Fruit fly (Drosophila melanogaster) whole organism, embryonic: ENCODE measurements around the gene SsRbeta.

Experiments used
- Adf1 ChIP-seq: fragments of 200-800 bp; sonication (Bioruptor generic); IDR thresholded peaks from 2 replicates; pipeline ENCODE4 v1.3.6; 2022; ENCODE audit warnings: missing biosample characterization, missing genetic modification characterization
- B-H2 ChIP-seq: fragments of 200-800 bp; sonication (Bioruptor generic); optimal IDR thresholded peaks from 2 replicates; lab custom pipeline; 2018; ENCODE audit warnings: missing biosample characterization, mild to moderate bottlenecking, missing genetic modification characterization
- Bgb ChIP-seq: fragments of 200-800 bp; sonication (Bioruptor generic); IDR thresholded peaks from 2 replicates; pipeline ENCODE4 v1.3.6; 2022; ENCODE audit warnings: missing biosample characterization, missing genetic modification characterization; ENCODE audit not compliant: partially characterized antibody
- BtbVII ChIP-seq: fragments of 200-800 bp; sonication (Bioruptor generic); optimal IDR thresholded peaks from 3 replicates; lab custom pipeline; 2017; ENCODE audit warnings: missing biosample characterization, mild to moderate bottlenecking, missing genetic modification characterization
- CG1024 ChIP-seq: fragments of 200-800 bp; sonication (Bioruptor generic); IDR thresholded peaks from 2 replicates; pipeline ENCODE4 v1.3.6; 2022; ENCODE audit warnings: missing biosample characterization, missing genetic modification characterization
- CG10565 ChIP-seq: fragments of 200-800 bp; sonication (Bioruptor generic); optimal IDR thresholded peaks from 3 replicates; lab custom pipeline; 2016; ENCODE audit warnings: missing biosample characterization, mild to moderate bottlenecking, missing genetic modification characterization
- CG1233 ChIP-seq: fragments of 200-800 bp; sonication (Bioruptor generic); optimal IDR thresholded peaks from 4 replicates; lab custom pipeline; 2018; ENCODE audit warnings: missing biosample characterization, mild to moderate bottlenecking, missing genetic modification characterization
- CG13287 ChIP-seq: fragments of 200-800 bp; sonication (Bioruptor generic); IDR thresholded peaks from 2 replicates; pipeline ENCODE4 v1.3.6; 2022; ENCODE audit warnings: missing biosample characterization, missing genetic modification characterization; ENCODE audit not compliant: partially characterized antibody
- CG13624 ChIP-seq: fragments of 200-800 bp; sonication (Bioruptor generic); optimal IDR thresholded peaks from 2 replicates; lab custom pipeline; 2016; ENCODE audit warnings: missing biosample characterization, missing genetic modification characterization
- CG13894 ChIP-seq: fragments of 200-800 bp; sonication (Bioruptor generic); optimal IDR thresholded peaks from 3 replicates; lab custom pipeline; 2018; ENCODE audit warnings: missing biosample characterization, mild to moderate bottlenecking, missing genetic modification characterization, moderate library complexity
- CG15696 ChIP-seq: fragments of 200-800 bp; sonication (Bioruptor generic); optimal IDR thresholded peaks from 2 replicates; lab custom pipeline; 2019; ENCODE audit warnings: missing biosample characterization, mild to moderate bottlenecking, missing genetic modification characterization, moderate library complexity
- CG16813 ChIP-seq: fragments of 200-800 bp; sonication (Bioruptor generic); IDR thresholded peaks from 3 replicates; pipeline ENCODE4 v1.3.6; 2022; ENCODE audit warnings: missing biosample characterization, missing genetic modification characterization; ENCODE audit not compliant: partially characterized antibody
- CG2712 ChIP-seq: fragments of 200-800 bp; optimal IDR thresholded peaks from 3 replicates; lab custom pipeline; 2019; ENCODE audit warnings: missing biosample characterization, mild to moderate bottlenecking, missing genetic modification characterization, moderate library complexity
- CG4617 ChIP-seq: fragments of 200-800 bp; sonication (Bioruptor generic); optimal IDR thresholded peaks from 3 replicates; lab custom pipeline; 2016; ENCODE audit warnings: missing biosample characterization, missing genetic modification characterization, borderline replicate concordance
- CG4730 ChIP-seq: fragments of 200-800 bp; sonication (Bioruptor generic); IDR thresholded peaks from 2 replicates; pipeline ENCODE4 v1.3.6; 2022; ENCODE audit warnings: missing biosample characterization, missing genetic modification characterization
- CG6254 ChIP-seq: fragments of 200-800 bp; sonication (Bioruptor generic); optimal IDR thresholded peaks from 3 replicates; lab custom pipeline; 2017; ENCODE audit warnings: mild to moderate bottlenecking, missing biosample characterization, missing genetic modification reagents, missing genetic modification characterization
- CG6689 ChIP-seq: fragments of 200-800 bp; sonication (Bioruptor generic); IDR thresholded peaks from 2 replicates; pipeline ENCODE4 v1.3.6; 2022; ENCODE audit warnings: missing biosample characterization, missing genetic modification characterization
- CG6813 ChIP-seq: fragments of 200-800 bp; sonication (Bioruptor generic); optimal IDR thresholded peaks from 2 replicates; lab custom pipeline; 2017; ENCODE audit warnings: missing biosample characterization, missing genetic modification characterization, mild to moderate bottlenecking, moderate library complexity, missing genetic modification reagents
- CG7357 ChIP-seq: fragments of 200-800 bp; sonication (Bioruptor generic); IDR thresholded peaks from 3 replicates; pipeline ENCODE4 v1.3.6; 2022; ENCODE audit warnings: missing biosample characterization, missing genetic modification characterization
- Doc3 ChIP-seq: fragments of 200-800 bp; sonication (Bioruptor generic); IDR thresholded peaks from 3 replicates; pipeline ENCODE4 v1.3.6; 2022; ENCODE audit warnings: missing biosample characterization, missing genetic modification characterization; ENCODE audit not compliant: partially characterized antibody
- E2f1 ChIP-seq: fragments of 200-800 bp; sonication (Bioruptor generic); IDR thresholded peaks from 2 replicates; pipeline ENCODE4 v1.3.6; 2022; ENCODE audit warnings: missing biosample characterization, missing genetic modification characterization
- E2f2 ChIP-seq: fragments of 200-800 bp; sonication (Bioruptor generic); IDR thresholded peaks from 2 replicates; pipeline ENCODE4 v1.3.6; 2022; ENCODE audit warnings: missing biosample characterization, missing genetic modification characterization
- HLH4C ChIP-seq: fragments of 200-800 bp; sonication (Bioruptor generic); IDR thresholded peaks from 3 replicates; pipeline ENCODE4 v1.3.6; 2022; ENCODE audit warnings: missing biosample characterization, missing genetic modification characterization; ENCODE audit not compliant: partially characterized antibody
- Hand ChIP-seq: fragments of 200-800 bp; sonication (Bioruptor generic); optimal IDR thresholded peaks from 2 replicates; lab custom pipeline; 2017; ENCODE audit warnings: mild to moderate bottlenecking, missing biosample characterization, missing genetic modification reagents, missing genetic modification characterization
- Hmr ChIP-seq: fragments of 200-800 bp; sonication (Bioruptor generic); optimal IDR thresholded peaks from 3 replicates; lab custom pipeline; 2017; ENCODE audit warnings: mild to moderate bottlenecking, missing biosample characterization, missing genetic modification reagents, missing genetic modification characterization
- Hr78 ChIP-seq, 2 experiments: fragments of 200-800 bp in 1 of 2; fragments of >200 bp in 1 of 2; sonication (Bioruptor generic) in 1 of 2; optimal IDR thresholded peaks; 2 replicates each; lab custom pipeline; 2017 to 2019; ENCODE audit warnings: missing biosample characterization in 2 of 2, missing genetic modification characterization in 2 of 2, mild to moderate bottlenecking in 1 of 2, moderate library complexity in 1 of 2
- Lhr ChIP-seq: fragments of 200-800 bp; sonication (Bioruptor generic); optimal IDR thresholded peaks from 3 replicates; lab custom pipeline; 2017; ENCODE audit warnings: mild to moderate bottlenecking, missing biosample characterization, missing genetic modification reagents, missing genetic modification characterization
- Myb ChIP-seq: fragments of 200-800 bp; sonication (Bioruptor generic); optimal IDR thresholded peaks from 2 replicates; lab custom pipeline; 2016; ENCODE audit warnings: missing biosample characterization, missing genetic modification characterization
- Neu2 ChIP-seq: fragments of 200-800 bp; sonication (Bioruptor generic); optimal IDR thresholded peaks from 3 replicates; lab custom pipeline; 2016; ENCODE audit warnings: missing biosample characterization, missing genetic modification characterization, borderline replicate concordance
- Nf-YB ChIP-seq: fragments of 200-800 bp; sonication (Bioruptor generic); optimal IDR thresholded peaks from 3 replicates; lab custom pipeline; 2019; ENCODE audit warnings: missing biosample characterization, mild to moderate bottlenecking, missing genetic modification characterization, moderate library complexity
- Pdp1 ChIP-seq, 2 experiments: fragments of 200-800 bp; sonication (Bioruptor generic); optimal IDR thresholded peaks; 3 replicates each; lab custom pipeline; 2016; ENCODE audit warnings: missing biosample characterization in 2 of 2, missing genetic modification characterization in 2 of 2, mild to moderate bottlenecking in 1 of 2, moderate library complexity in 1 of 2
- Sry-δ ChIP-seq: fragments of 200-800 bp; sonication (Bioruptor generic); optimal IDR thresholded peaks from 2 replicates; lab custom pipeline; 2016; ENCODE audit warnings: missing biosample characterization, missing genetic modification characterization
- al ChIP-seq: fragments of 200-800 bp; sonication (Bioruptor generic); IDR thresholded peaks from 2 replicates; pipeline ENCODE4 v1.3.6; 2022; ENCODE audit warnings: missing biosample characterization, missing genetic modification characterization
- ash1 ChIP-seq: fragments of 200-800 bp; sonication (Bioruptor generic); optimal IDR thresholded peaks from 2 replicates; lab custom pipeline; 2018; ENCODE audit warnings: missing biosample characterization, mild to moderate bottlenecking, missing genetic modification characterization
- bbx ChIP-seq: fragments of 200-800 bp; sonication (Bioruptor generic); IDR thresholded peaks from 2 replicates; pipeline ENCODE4 v1.3.6; 2022; ENCODE audit warnings: missing biosample characterization, missing genetic modification characterization; ENCODE audit not compliant: partially characterized antibody
- dimm ChIP-seq: fragments of 200-800 bp; sonication (Bioruptor generic); IDR thresholded peaks from 2 replicates; pipeline ENCODE4 v1.3.6; 2022; ENCODE audit warnings: missing biosample characterization, missing genetic modification characterization
- ftz-f1 ChIP-seq: fragments of 200-800 bp; sonication (Bioruptor generic); optimal IDR thresholded peaks from 2 replicates; lab custom pipeline; 2016; ENCODE audit warnings: missing biosample characterization, missing genetic modification characterization
- ham ChIP-seq: fragments of 200-800 bp; sonication (Bioruptor generic); IDR thresholded peaks from 2 replicates; pipeline ENCODE4 v1.3.6; 2022; ENCODE audit warnings: missing biosample characterization, missing genetic modification characterization
- her ChIP-seq: fragments of 200-800 bp; sonication (Bioruptor generic); optimal IDR thresholded peaks from 2 replicates; lab custom pipeline; 2016; ENCODE audit warnings: missing biosample characterization, missing genetic modification characterization
- insv ChIP-seq, 2 experiments: fragments of 200-800 bp; sonication (Bioruptor generic); optimal IDR thresholded peaks; 3 replicates each; lab custom pipeline; 2016 to 2018; ENCODE audit warnings: missing biosample characterization in 2 of 2, missing genetic modification characterization in 2 of 2
- knrl ChIP-seq: fragments of 200-800 bp; sonication (Bioruptor generic); IDR thresholded peaks from 3 replicates; pipeline ENCODE4 v1.3.6; 2022; ENCODE audit warnings: missing biosample characterization, missing genetic modification characterization; ENCODE audit not compliant: partially characterized antibody
- nom ChIP-seq: fragments of 200-800 bp; sonication (Bioruptor generic); optimal IDR thresholded peaks from 2 replicates; lab custom pipeline; 2017; ENCODE audit warnings: missing biosample characterization, missing genetic modification characterization, mild to moderate bottlenecking, moderate library complexity, missing genetic modification reagents
- repo ChIP-seq: fragments of 200-800 bp; sonication (Bioruptor generic); optimal IDR thresholded peaks from 2 replicates; lab custom pipeline; 2016; ENCODE audit warnings: missing biosample characterization, missing genetic modification characterization
- tna ChIP-seq: fragments of 200-800 bp; sonication (Bioruptor generic); IDR thresholded peaks from 2 replicates; pipeline ENCODE4 v1.3.6; 2022; ENCODE audit warnings: missing biosample characterization, missing genetic modification characterization; ENCODE audit not compliant: partially characterized antibody
- tup ChIP-seq: fragments of 200-800 bp; sonication (Bioruptor generic); optimal IDR thresholded peaks from 2 replicates; lab custom pipeline; 2016; ENCODE audit warnings: missing biosample characterization, mild to moderate bottlenecking, missing genetic modification characterization, moderate library complexity
- vfl ChIP-seq: fragments of 200-800 bp; sonication (Bioruptor generic); optimal IDR thresholded peaks from 2 replicates; lab custom pipeline; 2016; ENCODE audit warnings: missing biosample characterization, missing genetic modification characterization
- zen ChIP-seq: fragments of 200-800 bp; sonication (Bioruptor generic); optimal IDR thresholded peaks from 3 replicates; lab custom pipeline; 2018; ENCODE audit warnings: missing biosample characterization, mild to moderate bottlenecking, missing genetic modification characterization, moderate library complexity
- zen2 ChIP-seq: fragments of 200-800 bp; sonication (Bioruptor generic); IDR thresholded peaks from 3 replicates; pipeline ENCODE4 v1.3.6; 2022; ENCODE audit warnings: missing biosample characterization, missing genetic modification characterization; ENCODE audit not compliant: partially characterized antibody
- zfh2 ChIP-seq: fragments of 200-800 bp; sonication (Bioruptor generic); optimal IDR thresholded peaks from 2 replicates; lab custom pipeline; 2016; ENCODE audit warnings: missing biosample characterization, missing genetic modification characterization

SsRbeta gene

dm6 chr3L:16090330-16090803 lies 39.0 kb upstream of the SsRbeta start, which contains the start of the genes CG5235 and ClC-c (continued):
- TF ChIP-seq CG16813 (peak; percentile 79), nom (GFP tag; lab: Kevin White, UChicago) (no peak), Neu2 (GFP tag; lab: Kevin White, UChicago) (no peak), Nf-YB (no peak), Sry-δ (GFP tag; lab: Kevin White, UChicago) (peak; percentile 66), bbx (GFP tag; lab: Robert Waterston, UW) (peak; percentile 91), CG13624 (GFP tag; lab: Kevin White, UChicago) (peak; percentile 37), CG13287 (GFP tag; lab: Robert Waterston, UW) (peak; percentile 88), ash1 (GFP tag; lab: Kevin White, UChicago) (no peak), CG4730 (GFP tag; lab: Robert Waterston, UW) (no peak), CG2712 (no peak), CG1233 (no peak), tup (GFP tag; lab: Kevin White, UChicago) (no peak), Pdp1 (GFP tag; optimal IDR thresholded peaks at IDR 0.05; lab: Kevin White, UChicago) (peak in 1 of 2 experiments; percentile 22), al (GFP tag; lab: Robert Waterston, UW) (no peak), Hr78 (GFP tag; optimal IDR thresholded peaks at IDR 0.05; lab: Kevin White, UChicago) (no peak), CG10565 (GFP tag; lab: Kevin White, UChicago) (no peak), knrl (GFP tag; lab: Robert Waterston, UW) (peak; percentile 69), zen2 (GFP tag; lab: Robert Waterston, UW) (peak; percentile 79; the same call in 2 of the 3 replicates), zfh2 (GFP tag; lab: Kevin White, UChicago) (no peak), dimm (no peak), Hmr (GFP tag; lab: Kevin White, UChicago) (no peak), Myb (GFP tag; lab: Kevin White, UChicago) (peak; percentile 38), CG4617 (GFP tag; lab: Kevin White, UChicago) (peak; percentile 92), ham (GFP tag; lab: Robert Waterston, UW) (no peak), Adf1 (GFP tag; lab: Robert Waterston, UW) (peak; percentile 97), CG13894 (no peak), E2f1 (no peak), CG15696 (no peak), BtbVII (no peak), repo (GFP tag; lab: Kevin White, UChicago) (no peak), vfl (GFP tag; lab: Kevin White, UChicago) (no peak), CG6813 (GFP tag; lab: Kevin White, UChicago) (no peak), insv (GFP tag; optimal IDR thresholded peaks at IDR 0.05; lab: Kevin White, UChicago) (no peak), HLH4C (GFP tag; lab: Robert Waterston, UW) (peak; percentile 84), CG7357 (GFP tag; lab: Robert Waterston, UW) (no peak), Bgb (GFP tag; lab: Robert Waterston, UW) (peak; percentile 85), Doc3 (GFP tag; lab: Robert Waterston, UW) (peak; percentile 72), her (GFP tag; lab: Kevin White, UChicago) (peak; percentile 16), CG1024 (GFP tag; lab: Robert Waterston, UW) (no peak), CG6254 (GFP tag; lab: Kevin White, UChicago) (no peak), Lhr (GFP tag; lab: Kevin White, UChicago) (peak; percentile 14), E2f2 (GFP tag; lab: Robert Waterston, UW) (peak; percentile 78), Hand (GFP tag; lab: Kevin White, UChicago) (no peak), ftz-f1 (GFP tag; lab: Kevin White, UChicago) (no peak), tna (GFP tag; lab: Robert Waterston, UW) (peak; percentile 86), zen (peak; percentile 28), CG6689 (GFP tag; lab: Robert Waterston, UW) (no peak), B-H2 (no peak)
